Worm (Caenorhabditis elegans): ENCODE measurements around the gene srx-128.

The srx-128 gene

DNA sequence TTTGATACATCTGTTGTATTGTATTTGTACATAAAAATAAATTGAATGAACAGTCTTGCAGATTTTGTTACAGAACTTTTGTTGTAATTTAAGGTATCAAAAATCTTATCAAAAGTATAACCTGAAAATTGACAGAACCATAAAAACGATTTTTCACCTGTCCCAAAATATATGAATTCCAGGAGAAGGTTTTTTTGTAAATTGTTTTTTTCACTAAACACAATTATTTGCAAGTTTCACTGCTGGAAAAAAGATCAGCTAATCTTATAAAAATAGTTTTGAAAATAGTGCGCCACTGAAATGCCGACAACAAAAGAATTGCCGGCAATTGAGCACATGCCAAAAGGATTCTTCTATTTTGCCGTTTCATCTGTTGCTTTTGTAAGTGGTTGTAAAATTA is 5.9 kb downstream of the srx-128 start, which contains the start of gene srx-130:
srx-130 (plus strand) TSS at position 301 of the 400 bp plus-strand sequence.
- TF ChIP-seq nhr-43 (tag; optimal IDR thresholded peaks at IDR 0.05; ENCODE audit: poor library complexity, severe bottlenecking): no peak
- TF ChIP-seq eor-1 (tag; optimal IDR thresholded peaks at IDR 0.05): no peak
- TF ChIP-seq fkh-10 (GFP tag; optimal IDR thresholded peaks at IDR 0.05): no peak
- TF ChIP-seq nhr-76 (tag; optimal IDR thresholded peaks at IDR 0.05): no peak
- TF ChIP-seq ceh-16 (tag; optimal IDR thresholded peaks at IDR 0.05): no peak
- TF ChIP-seq fos-1 (tag; optimal IDR thresholded peaks at IDR 0.05): no peak
- no peak for TF ChIP-seq ceh-9 (tag; optimal IDR thresholded peaks at IDR 0.05)

DNA sequence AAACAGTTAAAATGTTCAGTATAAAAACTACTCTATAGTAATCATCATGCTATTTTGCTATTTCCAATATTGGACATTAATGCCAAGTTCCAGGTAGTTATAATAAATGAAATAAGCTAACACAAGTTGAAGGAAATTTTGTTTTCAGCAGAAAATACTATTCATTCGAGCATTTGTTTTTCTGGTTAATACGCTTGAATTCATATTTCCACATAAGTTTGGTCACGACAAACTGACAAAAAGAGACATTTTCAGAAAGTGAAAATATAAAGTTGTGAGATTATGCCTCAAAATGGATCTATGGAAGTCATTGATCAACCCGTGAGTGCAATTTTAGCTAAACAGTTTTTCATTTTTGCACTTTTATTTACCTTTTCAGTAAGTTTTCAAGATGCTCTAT is 7.9 kb downstream of the srx-128 start, which contains the start of gene srx-131:
srx-131 (plus strand) TSS at position 301 of the 400 bp plus-strand sequence.
- TF ChIP-seq mml-1 (tag; optimal IDR thresholded peaks at IDR 0.05) (no peak), nhr-23 (tag; optimal IDR thresholded peaks at IDR 0.05) (no peak), egl-27 (tag; optimal IDR thresholded peaks at IDR 0.05) (no peak), ztf-4 (tag; optimal IDR thresholded peaks at IDR 0.05) (no peak), nhr-77 (tag; optimal IDR thresholded peaks at IDR 0.05) (no peak), fkh-10 (GFP tag; optimal IDR thresholded peaks at IDR 0.05) (no peak), zag-1 (tag; optimal IDR thresholded peaks at IDR 0.05) (no peak), elt-2 (tag; optimal IDR thresholded peaks at IDR 0.05) (no peak), lsy-12 (tag; optimal IDR thresholded peaks at IDR 0.05) (no peak)

DNA sequence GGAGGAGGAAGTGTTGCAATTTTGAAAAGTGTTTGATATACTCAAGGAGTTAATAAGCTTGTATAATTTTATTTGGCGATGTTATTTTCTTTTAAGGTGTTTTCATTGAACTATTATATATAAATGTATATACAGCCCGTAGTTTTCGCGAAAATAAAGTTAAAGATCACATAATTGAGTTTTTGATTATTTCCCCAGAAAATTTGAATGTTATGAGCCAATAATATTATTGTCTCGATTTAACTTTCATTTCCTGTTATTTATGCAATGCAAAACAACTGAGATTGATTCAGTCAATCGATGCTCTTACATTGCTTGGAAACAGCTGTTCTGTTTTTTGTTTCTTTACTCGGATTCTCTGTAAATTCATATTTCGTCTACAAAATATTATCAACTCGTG is 11.1 kb downstream of the srx-128 start, which contains the start of gene srx-133:
srx-133 (plus strand) TSS at position 301 of the 400 bp plus-strand sequence.
- TF ChIP-seq aly-2 (tag; optimal IDR thresholded peaks at IDR 0.05): no peak
- no peak for TF ChIP-seq nhr-28 (tag; optimal IDR thresholded peaks at IDR 0.05)
- no peak for TF ChIP-seq nfya-1 (tag; optimal IDR thresholded peaks at IDR 0.05; ENCODE audit: insufficient read depth)
- TF ChIP-seq nhr-12 (tag; optimal IDR thresholded peaks at IDR 0.05): no peak
- no peak for TF ChIP-seq ztf-11 (tag; optimal IDR thresholded peaks at IDR 0.05)
- TF ChIP-seq snpc-4 (tag; optimal IDR thresholded peaks at IDR 0.05): no peak
- TF ChIP-seq daf-12 (tag; optimal IDR thresholded peaks at IDR 0.05): no peak
- no peak for TF ChIP-seq ZK546.5 (tag; optimal IDR thresholded peaks at IDR 0.05)
- TF ChIP-seq pqm-1 (tag; optimal IDR thresholded peaks at IDR 0.05): no peak
- TF ChIP-seq ceh-9 (tag; optimal IDR thresholded peaks at IDR 0.05): no peak
- no peak for TF ChIP-seq egl-5 (tag; optimal IDR thresholded peaks at IDR 0.05)
- no peak for TF ChIP-seq unc-62 (GFP tag; optimal IDR thresholded peaks at IDR 0.05)
- TF ChIP-seq zag-1 (tag; optimal IDR thresholded peaks at IDR 0.05): no peak
- TF ChIP-seq fos-1 (tag; optimal IDR thresholded peaks at IDR 0.05): no peak
- TF ChIP-seq mml-1 (tag; optimal IDR thresholded peaks at IDR 0.05): no peak
- TF ChIP-seq ceh-82 (tag; optimal IDR thresholded peaks at IDR 0.05): no peak
- no peak for TF ChIP-seq eor-1 (tag; optimal IDR thresholded peaks at IDR 0.05)
- TF ChIP-seq ceh-28 (tag; optimal IDR thresholded peaks at IDR 0.05): no peak
- TF ChIP-seq elt-1 (tag; optimal IDR thresholded peaks at IDR 0.05): no peak

DNA sequence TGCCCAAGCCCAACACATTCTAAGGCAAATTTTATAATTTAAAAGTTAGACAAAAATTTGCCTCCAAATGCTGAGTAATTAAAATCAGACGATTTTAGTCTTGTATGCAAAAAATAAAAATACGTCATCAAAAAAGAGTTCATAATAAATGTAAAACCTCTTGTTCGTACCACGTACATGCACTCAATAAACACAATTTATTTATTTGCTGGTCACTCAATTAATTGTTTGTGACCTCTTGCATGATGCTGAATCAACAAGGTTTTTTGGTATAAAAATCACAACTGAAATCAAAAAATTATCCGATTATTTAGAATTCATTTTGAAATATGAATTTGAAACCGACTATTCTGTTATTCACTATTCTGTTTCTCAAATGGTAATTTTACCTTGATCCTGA is 12.9 kb downstream of the srx-128 start, which contains the start of gene hpx-2:
hpx-2 (plus strand) TSS at position 301 of the 400 bp plus-strand sequence.
- TF ChIP-seq hmg-11 (tag; optimal IDR thresholded peaks at IDR 0.05) (no peak), egl-5 (tag; optimal IDR thresholded peaks at IDR 0.05) (no peak), elt-2 (tag; optimal IDR thresholded peaks at IDR 0.05) (no peak), nhr-76 (tag; optimal IDR thresholded peaks at IDR 0.05) (no peak), unc-62 (GFP tag; optimal IDR thresholded peaks at IDR 0.05) (no peak), lin-15B (tag; optimal IDR thresholded peaks at IDR 0.05) (no peak), unc-39 (tag; optimal IDR thresholded peaks at IDR 0.05) (no peak), fkh-10 (GFP tag; optimal IDR thresholded peaks at IDR 0.05) (no peak)

DNA sequence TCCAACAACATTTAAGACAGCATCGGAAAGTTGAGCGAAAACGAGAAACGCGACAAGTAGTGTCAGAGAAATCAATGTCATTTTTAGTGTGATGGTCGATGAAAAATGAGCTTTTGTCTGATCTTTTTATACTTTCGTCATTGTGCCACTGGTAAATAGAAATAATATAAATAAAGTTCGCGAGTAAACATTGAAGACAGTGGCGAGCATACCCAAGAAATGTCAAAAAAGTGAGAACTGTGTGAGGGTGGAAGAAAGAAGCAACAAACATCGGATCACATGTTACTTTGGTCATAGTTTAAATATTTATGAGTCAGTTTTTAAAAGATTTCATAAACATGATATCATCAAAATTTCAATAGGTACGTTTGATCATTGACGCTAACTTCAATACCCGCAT is 17.0 kb downstream of the srx-128 start, which contains the start of gene ttr-21:
ttr-21 (minus strand) TSS at position 100 of the 400 bp plus-strand sequence.
- peak; percentile 91 for TF ChIP-seq pha-4 (tag; optimal IDR thresholded peaks at IDR 0.05)
- no peak for TF ChIP-seq elt-3 (tag; optimal IDR thresholded peaks at IDR 0.05)

Data from whole organism, L3 larva.